Worm (Caenorhabditis elegans) whole organism, L4/young adult: ENCODE data around the gene Y69E1A.8.
"Not testable (repeated sequence)": the region's sequence is repeated elsewhere in the genome, so short reads cannot be mapped to it uniquely, and the experiment has no call there.

Experiments
- W03F9.2 ChIP-seq: fragments of 150-350 bp; optimal IDR thresholded peaks from 2 replicates; lab custom pipeline; 2014; ENCODE audit warnings: missing biosample characterization, missing genetic modification characterization
- dao-5 ChIP-seq: sonication (generic microtip); optimal IDR thresholded peaks from 2 replicates; lab custom pipeline; 2016; ENCODE audit warnings: missing genotype, missing genetic modification characterization, moderate library complexity, missing compliant biosample characterization
- him-1 ChIP-seq: sonication (generic microtip); optimal IDR thresholded peaks from 2 replicates; lab custom pipeline; 2016; ENCODE audit warnings: missing genotype, missing genetic modification reagents, missing genetic modification characterization, missing compliant biosample characterization

Y69E1A.8 gene

DNA sequence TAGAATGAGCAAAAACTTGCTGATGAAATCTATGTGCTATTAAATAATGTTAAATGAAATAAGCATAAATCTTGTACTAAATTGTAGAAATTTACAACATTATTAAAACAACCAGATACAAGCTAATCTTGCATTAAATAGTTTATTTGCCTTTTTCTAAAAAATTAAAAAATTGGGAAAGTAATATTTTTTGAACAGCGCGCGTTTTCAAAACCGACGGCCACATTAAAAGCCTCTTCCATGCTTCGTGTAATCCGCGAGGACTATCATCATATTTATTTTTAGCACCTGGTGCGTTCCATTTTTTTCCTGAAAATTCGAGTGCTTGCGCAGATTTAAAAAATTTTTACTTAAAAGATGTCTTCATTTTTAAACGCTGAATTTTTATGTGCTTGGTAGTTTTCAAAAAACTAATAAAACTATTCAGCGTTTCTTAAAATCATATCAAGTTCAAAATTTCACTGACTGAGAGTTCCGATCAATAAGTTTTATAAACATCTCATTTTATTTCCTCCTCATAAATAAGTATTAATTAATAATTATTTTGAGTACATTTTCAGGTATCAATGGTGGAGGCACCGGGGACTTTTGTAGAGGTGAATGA lies 21.0 kb downstream of the Y69E1A.8 start, which contains the start of gene Y43E12A.3:
TSS of gene Y43E12A.3 (plus strand) at position 554 of the 604 bp plus-strand sequence.
- not testable (repeated sequence) for TF ChIP-seq W03F9.2 (tag; lab: Kevin White, UChicago); him-1; dao-5 (tag; lab: Kevin White, UChicago)

DNA sequence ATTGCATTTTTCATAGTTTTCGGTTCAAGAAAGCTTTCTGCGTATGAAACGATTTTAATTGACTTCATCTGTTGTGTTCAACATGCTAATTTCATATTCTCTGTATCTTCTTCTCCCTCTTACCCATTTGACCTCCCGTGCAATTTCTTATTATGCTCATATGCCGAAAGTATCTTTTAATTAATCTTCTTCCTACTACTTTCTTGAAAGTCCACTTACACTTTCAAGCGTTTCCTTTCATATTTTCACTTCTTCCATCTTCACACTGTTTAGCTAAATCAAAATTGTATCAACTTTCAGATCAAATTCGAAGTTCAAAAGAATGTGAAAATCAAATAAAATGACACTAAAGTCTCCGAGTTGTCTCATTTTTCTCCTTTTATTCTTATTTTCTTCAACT lies 24.3 kb downstream of the Y69E1A.8 start, which contains the start of gene F13H10.5:
TSS of gene F13H10.5 (plus strand) at position 301 of the 400 bp plus-strand sequence.
- TF ChIP-seq W03F9.2 (tag; lab: Kevin White, UChicago) (no peak), him-1 (no peak), dao-5 (tag; lab: Kevin White, UChicago) (no peak)

DNA sequence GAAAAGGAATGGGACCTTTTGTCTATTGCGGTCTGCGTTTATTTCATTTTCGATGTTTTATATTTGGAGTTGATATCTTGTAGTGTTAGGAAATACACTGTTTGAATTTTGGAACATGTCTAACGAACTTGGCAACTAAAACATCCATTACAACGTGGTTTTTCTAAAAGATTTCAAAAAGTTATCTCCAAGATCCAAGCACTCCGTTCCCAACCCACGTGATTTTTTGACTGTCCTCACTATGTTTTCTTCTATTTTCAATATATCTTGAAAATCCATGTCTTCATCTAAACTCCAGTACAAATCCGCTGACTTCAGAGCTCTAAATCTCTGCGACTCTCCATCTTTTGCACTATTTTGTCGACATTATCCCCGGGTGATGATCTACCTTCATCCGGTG lies 35.2 kb downstream of the Y69E1A.8 start, which contains the start of gene F13H10.9:
TSS of gene F13H10.9 (plus strand) at position 301 of the 400 bp plus-strand sequence.
- TF ChIP-seq him-1 (no peak), W03F9.2 (tag; lab: Kevin White, UChicago) (no peak), dao-5 (tag; lab: Kevin White, UChicago) (no peak)

DNA sequence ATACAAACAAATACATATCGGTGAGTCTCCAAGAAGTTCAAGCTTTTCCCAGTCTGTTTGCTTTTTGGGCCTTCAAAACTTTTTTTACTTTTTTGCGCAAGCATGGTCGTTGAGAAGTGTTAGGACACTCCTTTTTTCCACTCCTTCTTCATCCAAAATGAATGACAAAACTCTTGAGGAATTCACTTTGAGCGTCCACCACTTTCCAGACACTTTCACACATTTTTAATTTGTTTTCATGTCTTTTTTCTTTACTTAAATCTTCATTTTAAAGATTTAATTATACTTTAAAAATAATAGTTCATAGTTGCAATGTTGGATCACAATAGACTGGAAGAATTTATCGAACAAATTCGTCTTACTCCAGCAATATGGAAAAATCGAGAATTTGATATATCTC lies 37.9 kb downstream of the Y69E1A.8 start, which contains the start of gene F13H10.1:
TSS of gene F13H10.1 (plus strand) at position 301 of the 400 bp plus-strand sequence.
- TF ChIP-seq him-1, result no peak
- no peak for TF ChIP-seq W03F9.2 (tag; lab: Kevin White, UChicago)

DNA sequence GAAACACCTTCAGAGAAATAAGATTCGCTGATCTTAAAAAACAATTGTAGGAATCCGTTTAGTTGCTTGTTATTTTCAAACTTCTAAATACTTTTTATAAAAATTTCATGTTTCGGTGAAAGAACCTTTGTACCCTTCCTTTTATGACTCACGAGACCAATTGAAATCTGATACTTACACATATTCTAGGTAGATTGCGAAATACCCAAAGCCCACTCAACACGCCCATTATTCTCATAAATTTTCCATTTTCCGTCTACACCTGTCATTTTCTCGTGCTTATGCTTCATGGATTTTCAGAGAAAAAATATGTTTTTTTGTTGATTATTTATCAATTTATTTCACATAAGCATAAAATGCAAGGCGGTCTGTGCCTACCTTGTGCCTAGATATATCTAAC lies 40.0 kb downstream of the Y69E1A.8 start:
- TF ChIP-seq him-1, result no peak
- no peak for TF ChIP-seq dao-5 (tag; lab: Kevin White, UChicago)
- no peak for TF ChIP-seq W03F9.2 (tag; lab: Kevin White, UChicago)

DNA sequence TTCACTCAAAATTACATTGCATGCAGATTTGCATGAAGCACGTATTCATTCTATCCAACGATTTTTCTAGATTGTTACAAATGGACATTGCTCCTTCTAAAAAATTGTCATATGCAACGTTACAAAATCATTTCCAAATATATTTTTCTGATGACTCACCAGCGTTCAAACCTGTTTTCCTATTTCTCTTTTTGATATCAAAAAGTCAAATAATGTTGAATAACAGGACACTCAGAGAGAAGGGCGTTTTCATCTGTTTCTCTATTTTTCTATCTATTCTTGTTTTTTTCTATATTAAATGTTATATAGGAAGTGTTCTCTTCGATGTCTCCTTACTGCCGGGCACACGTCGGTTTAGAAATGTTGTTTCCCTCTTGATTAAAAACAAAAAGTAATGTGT lies 40.5 kb downstream of the Y69E1A.8 start:
- TF ChIP-seq W03F9.2 (tag; lab: Kevin White, UChicago), result no peak
- TF ChIP-seq dao-5 (tag; lab: Kevin White, UChicago), result no peak
- no peak for TF ChIP-seq him-1

DNA sequence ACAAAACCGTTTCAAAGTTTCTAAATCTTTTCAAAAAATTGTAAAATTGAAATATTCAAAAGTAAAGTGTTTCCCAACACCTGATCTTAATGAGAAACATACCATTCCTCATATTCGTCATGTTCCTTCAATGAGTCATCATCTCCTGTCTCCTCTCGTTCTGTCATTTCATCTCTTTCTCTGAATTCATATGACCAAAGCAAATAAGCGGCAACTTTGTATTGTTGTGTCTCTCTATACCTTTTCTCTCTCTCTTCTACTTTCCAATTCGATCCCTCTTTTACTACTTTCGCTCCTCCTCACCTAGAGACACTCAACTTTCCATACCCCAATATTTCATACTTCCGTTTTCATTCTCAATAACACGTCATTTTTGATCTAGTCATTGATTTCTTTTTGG lies 41.9 kb downstream of the Y69E1A.8 start:
- TF ChIP-seq W03F9.2 (tag; lab: Kevin White, UChicago), result no peak
- no peak for TF ChIP-seq him-1
- TF ChIP-seq dao-5 (tag; lab: Kevin White, UChicago), result no peak

DNA sequence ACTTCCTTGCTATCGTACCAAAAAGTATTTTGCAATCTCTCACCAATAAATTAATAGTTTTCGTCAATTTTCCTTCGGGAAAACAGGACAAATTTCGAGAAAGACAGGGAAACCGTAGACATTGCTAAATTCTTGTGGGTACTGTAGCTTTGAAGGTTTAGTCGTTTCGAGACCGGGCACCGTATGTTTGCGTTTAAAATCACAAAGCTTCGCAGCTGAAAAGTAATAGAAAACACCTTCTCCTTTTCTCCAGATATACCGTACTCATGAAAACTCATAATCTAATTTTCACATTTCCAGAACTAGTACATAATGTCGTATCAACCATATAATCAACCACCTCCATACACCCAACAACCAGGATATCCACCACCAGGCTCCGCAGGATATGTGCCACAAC lies 42.6 kb downstream of the Y69E1A.8 start, which contains the start of gene F13H10.6:
TSS of gene F13H10.6 (plus strand) at position 301 of the 400 bp plus-strand sequence.
- TF ChIP-seq him-1 (no peak), W03F9.2 (tag; lab: Kevin White, UChicago) (no peak), dao-5 (tag; lab: Kevin White, UChicago) (no peak)

DNA sequence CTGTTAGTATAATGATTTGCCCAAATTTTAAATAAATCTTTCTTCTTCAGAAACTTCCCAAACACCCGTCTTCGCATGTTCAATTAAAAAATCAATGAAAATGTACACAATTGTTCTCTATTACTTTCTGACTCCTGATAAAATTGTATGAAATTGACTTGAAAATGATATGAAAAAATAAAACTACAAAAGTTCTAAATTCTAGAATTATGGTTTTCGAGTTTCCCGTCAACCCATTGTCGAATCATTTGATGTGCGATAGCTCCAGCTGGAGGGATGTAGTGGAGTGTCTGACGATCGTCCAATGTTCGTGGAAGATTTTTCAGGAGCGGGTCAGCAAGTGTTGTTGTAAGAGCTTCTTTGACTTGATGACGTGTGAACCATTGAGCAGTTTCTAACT lies 43.5 kb downstream of the Y69E1A.8 start:
- TF ChIP-seq W03F9.2 (tag; lab: Kevin White, UChicago) (no peak), dao-5 (tag; lab: Kevin White, UChicago) (no peak)

DNA sequence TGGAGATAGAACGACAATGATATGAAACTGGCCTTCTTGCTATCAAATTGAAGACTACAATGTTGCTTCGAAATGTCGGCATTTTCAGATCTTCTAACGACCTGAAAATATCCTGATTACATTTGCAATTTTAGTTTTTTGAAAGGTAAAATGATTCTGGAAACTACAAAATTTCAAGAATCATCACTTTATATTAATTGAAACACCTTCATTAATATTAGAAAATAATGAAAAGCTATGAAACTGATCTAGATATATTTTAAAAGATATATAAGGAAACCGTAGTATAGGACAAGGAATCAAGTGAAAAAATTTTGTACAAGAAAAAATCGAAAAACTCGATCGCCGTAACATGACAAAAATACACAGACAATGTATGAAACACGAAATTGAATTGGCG lies 45.5 kb downstream of the Y69E1A.8 start, which contains the start of gene ndx-9:
TSS of gene ndx-9 (minus strand) at position 101 of the 400 bp plus-strand sequence.
- TF ChIP-seq dao-5 (tag; lab: Kevin White, UChicago), result no peak
- TF ChIP-seq him-1, result no peak
- no peak for TF ChIP-seq W03F9.2 (tag; lab: Kevin White, UChicago)

DNA sequence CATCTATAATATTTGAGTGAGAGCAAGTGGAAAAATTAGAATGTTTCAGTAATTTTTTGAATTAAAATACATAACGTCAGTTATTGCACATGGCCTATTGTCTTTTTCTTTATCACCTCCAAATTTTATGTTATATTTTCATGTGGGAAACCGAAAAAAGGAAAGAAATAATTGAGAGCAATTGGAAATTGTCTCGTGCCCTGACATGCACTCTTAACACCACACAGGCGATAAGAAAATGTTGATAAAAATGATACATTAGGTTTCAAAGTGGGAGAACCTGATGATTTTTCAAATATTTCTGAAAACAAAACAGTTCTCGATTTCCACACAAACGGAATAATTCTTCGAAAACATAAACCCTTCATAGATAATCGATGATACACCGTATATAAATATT lies 49.5 kb downstream of the Y69E1A.8 start, which contains the start of gene F13H10.3:
TSS of gene F13H10.3 (minus strand) at position 73 of the 400 bp plus-strand sequence.
- no peak for TF ChIP-seq dao-5 (tag; lab: Kevin White, UChicago)
- TF ChIP-seq him-1, result no peak
- no peak for TF ChIP-seq W03F9.2 (tag; lab: Kevin White, UChicago)
